Fruit fly (Drosophila melanogaster): ENCODE measurements around the gene Saf6.

Gene Saf6

DNA sequence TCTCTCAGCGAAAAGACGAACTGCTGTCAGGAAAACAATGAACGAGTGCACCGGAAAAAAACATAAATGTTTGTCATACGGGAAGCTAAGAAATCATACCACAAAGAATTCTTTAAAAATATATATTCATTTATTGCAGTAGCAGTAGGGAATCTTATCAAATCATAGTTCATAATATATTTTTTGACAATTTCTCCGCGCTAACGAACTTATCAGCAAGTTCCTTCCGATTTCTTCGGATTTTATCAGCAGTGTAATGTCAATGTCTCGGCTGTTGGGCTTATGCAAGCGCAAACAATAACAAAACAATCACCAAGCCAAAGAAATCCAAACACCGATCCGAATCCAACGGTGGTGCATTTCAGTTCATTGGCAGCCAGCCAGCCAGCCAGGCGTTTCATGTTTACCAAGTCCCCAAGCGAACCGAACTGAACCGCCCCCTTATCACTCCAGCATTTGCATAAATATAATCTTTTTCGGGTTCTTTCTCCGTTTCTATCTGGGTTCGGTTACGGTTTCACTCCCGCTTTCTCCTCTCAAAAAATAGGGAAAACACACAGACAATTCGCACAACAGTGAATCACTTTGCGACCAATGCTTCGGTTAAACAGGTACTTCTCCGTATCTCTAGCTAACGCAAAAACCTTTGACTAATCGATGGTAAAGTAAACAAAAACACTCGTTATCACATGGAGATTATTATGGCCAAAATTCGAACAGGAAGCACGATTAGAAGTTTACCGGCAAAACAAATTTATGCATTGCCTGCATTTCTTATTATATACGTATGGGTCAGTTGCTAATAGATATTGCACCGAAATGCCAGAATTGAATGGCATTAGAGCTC is 12.0 kb upstream of the Saf6 start (continued):
- TF ChIP-seq twi (tag; optimal IDR thresholded peaks at IDR 0.05) (no peak), CG2199 (GFP tag; IDR thresholded peaks at IDR 0.05) (peak; percentile 31; the same call in 1 of the 3 replicates), CG6272 (GFP tag; IDR thresholded peaks at IDR 0.05) (no peak), ci (GFP tag; IDR thresholded peaks at IDR 0.05) (peak; percentile 70), CG8089 (GFP tag; optimal IDR thresholded peaks at IDR 0.05) (peak; percentile 33), dm (GFP tag; optimal IDR thresholded peaks at IDR 0.05) (no peak), CG7928 (GFP tag; optimal IDR thresholded peaks at IDR 0.05) (no peak), hkb (optimal IDR thresholded peaks at IDR 0.05) (no peak), hkb (GFP tag; IDR thresholded peaks at IDR 0.05) (peak; percentile 50; the same call in 1 of the 2 replicates), nmo (GFP tag; optimal IDR thresholded peaks at IDR 0.05) (peak; percentile 48), Doc3 (GFP tag; IDR thresholded peaks at IDR 0.05; ENCODE audit: partially characterized antibody) (no peak), Nf-YC (tag; optimal IDR thresholded peaks at IDR 0.05) (no peak), CG1602 (GFP tag; optimal IDR thresholded peaks at IDR 0.05) (peak; percentile 49), CG5953 (GFP tag; IDR thresholded peaks at IDR 0.05) (0 out of 2 replicates have a peak, but pooled peaks have one; percentile 28), Ssrp (tag; optimal IDR thresholded peaks at IDR 0.05) (peak; percentile 48), Ptx1 (GFP tag; IDR thresholded peaks at IDR 0.05) (no peak), sc (optimal IDR thresholded peaks at IDR 0.05) (no peak), sc (GFP tag; optimal IDR thresholded peaks at IDR 0.05) (peak; percentile 69), Chrac-16 (GFP tag; optimal IDR thresholded peaks at IDR 0.05) (peak; percentile 49), CG14710 (tag; optimal IDR thresholded peaks at IDR 0.05) (peak; percentile 39), Hr3 (GFP tag; optimal IDR thresholded peaks at IDR 0.05) (peak; percentile 44), unpg (GFP tag; optimal IDR thresholded peaks at IDR 0.05) (peak; percentile 42), lov (optimal IDR thresholded peaks at IDR 0.05) (no peak), lov (GFP tag; IDR thresholded peaks at IDR 0.05) (0 out of 3 replicates have a peak, but pooled peaks have one; percentile 17), kni (GFP tag; optimal IDR thresholded peaks at IDR 0.05) (peak; percentile 15), Hand (GFP tag; optimal IDR thresholded peaks at IDR 0.05) (no peak), kah (GFP tag; optimal IDR thresholded peaks at IDR 0.05) (no peak), CG2116 (GFP tag; optimal IDR thresholded peaks at IDR 0.05) (peak; percentile 0), CG6689 (GFP tag; IDR thresholded peaks at IDR 0.05) (0 out of 2 replicates have a peak, but pooled peaks have one; percentile 4), nau (GFP tag; optimal IDR thresholded peaks at IDR 0.05) (no peak), CG9797 (GFP tag; optimal IDR thresholded peaks at IDR 0.05) (no peak), Dref (GFP tag; IDR thresholded peaks at IDR 0.05) (no peak), row (GFP tag; IDR thresholded peaks at IDR 0.05) (peak; percentile 64; the same call in 2 of the 3 replicates), CG15479 (GFP tag; optimal IDR thresholded peaks at IDR 0.05) (peak; percentile 42), cato (GFP tag; optimal IDR thresholded peaks at IDR 0.05; ENCODE audit: borderline replicate concordance) (peak; percentile 18), sug (tag; optimal IDR thresholded peaks at IDR 0.05) (peak; percentile 13), CG17359 (tag; optimal IDR thresholded peaks at IDR 0.05) (peak; percentile 25), Nf-YB (GFP tag; optimal IDR thresholded peaks at IDR 0.05) (peak; percentile 20), danr (GFP tag; IDR thresholded peaks at IDR 0.05) (no peak), esg (GFP tag; conservative IDR thresholded peaks at IDR 0.05) (0 out of 2 replicates have a peak, but pooled peaks have one; percentile 15), Usf (GFP tag; optimal IDR thresholded peaks at IDR 0.05) (no peak), gsb-n (tag; optimal IDR thresholded peaks at IDR 0.05) (peak; percentile 65), wor (GFP tag; IDR thresholded peaks at IDR 0.05) (no peak), Myb (GFP tag; optimal IDR thresholded peaks at IDR 0.05) (no peak), CG9932 (GFP tag; IDR thresholded peaks at IDR 0.05) (no peak), CG14667 (GFP tag; IDR thresholded peaks at IDR 0.05) (no peak), tap (tag; optimal IDR thresholded peaks at IDR 0.05) (peak; percentile 44), CG2678 (tag; optimal IDR thresholded peaks at IDR 0.05) (peak; percentile 47), CG6654 (GFP tag; optimal IDR thresholded peaks at IDR 0.05) (no peak), HmgD (GFP tag; optimal IDR thresholded peaks at IDR 0.05) (no peak)
